Worm (Caenorhabditis elegans) whole organism, early embryonic: ENCODE results near the gene egl-36.

Source experiments
- B0310.2 ChIP-seq: sonication (generic microtip); optimal IDR thresholded peaks from 2 replicates; lab custom pipeline; 2016; ENCODE audit warnings: mild to moderate bottlenecking, missing genetic modification characterization, missing compliant biosample characterization
- ama-1 ChIP-seq: fragments of 150-350 bp; optimal IDR thresholded peaks from 2 replicates; lab custom pipeline; 2014
- ceh-13 ChIP-seq: fragments of 200-800 bp; sonication (Bioruptor generic); optimal IDR thresholded peaks from 2 replicates; lab custom pipeline; 2018; ENCODE audit warnings: mild to moderate bottlenecking, missing genetic modification characterization, missing compliant biosample characterization
- ceh-36 ChIP-seq: sonication (generic microtip); optimal IDR thresholded peaks from 2 replicates; lab custom pipeline; 2016; ENCODE audit warnings: missing genetic modification characterization, inconsistent platforms, missing compliant biosample characterization
- ets-7 ChIP-seq: sonication (generic microtip); optimal IDR thresholded peaks from 2 replicates; lab custom pipeline; 2016; ENCODE audit warnings: missing genotype, missing genetic modification characterization, missing compliant biosample characterization
- flt-1 ChIP-seq: fragments of 200-800 bp; sonication (Bioruptor generic); IDR thresholded peaks from 2 replicates; pipeline ENCODE4 v1.3.6; 2022; ENCODE audit warnings: missing genetic modification characterization, missing compliant biosample characterization
- hmbx-1 ChIP-seq: sonication (generic microtip); optimal IDR thresholded peaks from 2 replicates; lab custom pipeline; 2016; ENCODE audit warnings: mild to moderate bottlenecking, missing genetic modification characterization, missing compliant biosample characterization
- hmg-4 ChIP-seq: fragments of 200-800 bp; sonication (Bioruptor generic); optimal IDR thresholded peaks from 2 replicates; lab custom pipeline; 2018; ENCODE audit warnings: mild to moderate bottlenecking, missing genetic modification characterization, missing compliant biosample characterization
- sea-1 ChIP-seq: fragments of 200-800 bp; sonication (Bioruptor generic); conservative IDR thresholded peaks from 2 replicates; pipeline ENCODE4 v1.3.6; 2022; ENCODE audit warnings: missing genetic modification characterization, missing compliant biosample characterization
- tbx-37 ChIP-seq: fragments of 200-800 bp; sonication (Bioruptor generic); conservative IDR thresholded peaks from 2 replicates; pipeline ENCODE4 v1.3.6; 2022; ENCODE audit warnings: missing genetic modification reagents, missing genetic modification characterization, missing compliant biosample characterization
- tra-4 ChIP-seq: sonication (generic microtip); optimal IDR thresholded peaks from 2 replicates; lab custom pipeline; 2017; ENCODE audit warnings: missing genetic modification characterization, missing compliant biosample characterization

DNA sequence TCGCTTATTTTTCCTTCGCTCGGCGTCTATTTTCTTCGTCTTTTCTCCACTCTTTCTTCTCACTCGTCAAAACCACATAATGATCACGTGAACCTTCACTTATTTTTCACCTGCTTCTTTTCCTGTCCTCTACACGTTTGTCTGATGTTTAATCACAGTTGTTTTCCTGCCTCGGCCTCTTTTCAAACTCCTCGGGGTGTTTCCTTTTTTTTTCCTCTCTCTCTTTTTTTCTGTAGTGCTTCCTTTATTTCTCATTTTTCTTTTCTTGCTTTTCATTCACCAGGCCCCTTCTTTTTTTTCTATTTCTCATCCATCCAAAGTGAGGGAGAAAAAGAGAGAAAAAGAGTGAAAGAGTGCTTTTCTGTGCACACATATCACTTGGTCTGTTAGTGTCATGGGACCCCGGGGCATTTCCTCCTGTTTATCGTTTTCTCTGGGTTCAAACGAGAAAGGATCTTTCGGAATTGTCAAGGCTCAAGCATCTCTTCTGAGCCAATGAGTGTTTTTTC is 36.9 kb downstream of the egl-36 start:
- TF ChIP-seq ama-1 (no peak), flt-1 (GFP tag; lab: Robert Waterston, UW) (no peak), ets-7 (tag; lab: Kevin White, UChicago) (no peak), sea-1 (GFP tag; lab: Robert Waterston, UW) (no peak), hmbx-1 (tag; lab: Kevin White, UChicago) (no peak), tra-4 (tag; lab: Kevin White, UChicago) (no peak), hmg-4 (no peak), tbx-37 (GFP tag; lab: Robert Waterston, UW) (no peak), ceh-13 (GFP tag; lab: Kevin White, UChicago) (no peak), B0310.2 (tag; lab: Kevin White, UChicago) (no peak), ceh-36 (tag; lab: Kevin White, UChicago) (no peak)
